Worm (Caenorhabditis elegans): ENCODE measurements around the gene T24E12.6.

DNA sequence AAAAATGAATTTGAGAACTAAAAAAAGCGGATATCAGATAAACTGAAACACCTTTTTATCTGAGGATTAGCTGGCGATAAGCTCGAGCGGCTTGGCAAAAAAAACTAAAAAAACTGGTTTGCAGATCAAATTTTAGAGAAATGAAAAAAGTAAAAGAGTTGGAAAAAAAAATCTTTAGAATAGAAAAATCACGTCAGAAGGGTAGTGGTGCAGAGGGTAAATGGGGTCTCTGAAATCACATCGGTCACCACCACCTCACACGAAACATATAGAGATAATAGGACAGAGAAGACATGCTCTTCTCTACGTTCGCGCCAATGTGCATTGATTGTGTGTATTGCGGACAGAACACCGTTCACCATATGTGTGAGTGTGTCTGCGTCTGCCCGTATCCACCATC lies 19.7 kb upstream of the T24E12.6 start:
- TF ChIP-seq tab-1 (GFP tag; IDR thresholded peaks at IDR 0.05) (no peak), flt-1 (GFP tag; IDR thresholded peaks at IDR 0.05) (no peak), ztf-29 (GFP tag; IDR thresholded peaks at IDR 0.05) (no peak)

Data from whole organism, midembryonic.